Fruit fly (Drosophila melanogaster) whole organism, pupa: Measurements from ENCODE around the gene Dscam4.

Source experiments
- CG32121 ChIP-seq: fragments of 200-800 bp; sonication (Bioruptor generic); IDR thresholded peaks from 2 replicates; pipeline ENCODE4 v1.3.6; 2022; ENCODE audit warnings: missing biosample characterization, missing genetic modification characterization
- CG8159 ChIP-seq: fragments of 200-800 bp; sonication (Bioruptor generic); optimal IDR thresholded peaks from 3 replicates; lab custom pipeline; 2018; ENCODE audit warnings: missing biosample characterization, mild to moderate bottlenecking, missing genetic modification characterization, moderate library complexity
- CG8301 ChIP-seq: fragments of 200-800 bp; sonication (Bioruptor generic); optimal IDR thresholded peaks from 2 replicates; lab custom pipeline; 2018; ENCODE audit warnings: missing biosample characterization, mild to moderate bottlenecking, missing genetic modification characterization
- CG9948 ChIP-seq: fragments of 200-800 bp; sonication (Bioruptor generic); optimal IDR thresholded peaks from 2 replicates; lab custom pipeline; 2018; ENCODE audit warnings: missing biosample characterization, mild to moderate bottlenecking, missing genetic modification characterization, moderate library complexity
- D1 ChIP-seq: fragments of 200-800 bp; sonication (Bioruptor generic); optimal IDR thresholded peaks from 2 replicates; lab custom pipeline; 2018; ENCODE audit warnings: missing biosample characterization, mild to moderate bottlenecking, missing genetic modification characterization, moderate library complexity
- EcR ChIP-seq: fragments of 200-800 bp; sonication (Bioruptor generic); optimal IDR thresholded peaks from 3 replicates; lab custom pipeline; 2019; ENCODE audit warnings: missing biosample characterization, missing genetic modification characterization, mild to moderate bottlenecking, moderate library complexity, missing genetic modification reagents
- Pif1A ChIP-seq: fragments of 200-800 bp; sonication (Bioruptor generic); optimal IDR thresholded peaks from 3 replicates; lab custom pipeline; 2016; ENCODE audit warnings: missing biosample characterization, missing genetic modification characterization
- rn ChIP-seq: fragments of 200-800 bp; sonication (Bioruptor generic); IDR thresholded peaks from 2 replicates; pipeline ENCODE4 v1.3.6; 2022; ENCODE audit warnings: missing biosample characterization, missing genetic modification characterization

- TF ChIP-seq rn, result no peak
- no peak for TF ChIP-seq Pif1A
- TF ChIP-seq CG8159 (tag; lab: Kevin White, UChicago), result no peak
- no peak for TF ChIP-seq CG8301 (tag; lab: Kevin White, UChicago)
- TF ChIP-seq CG32121, result no peak
- no peak for TF ChIP-seq CG9948 (tag; lab: Kevin White, UChicago)
- no peak for TF ChIP-seq D1
- TF ChIP-seq EcR, result no peak
Observed at dm6 chr3L:8210596-8210995, 27.9 kb upstream of the Dscam4 start, which contains the start of gene tut.
